Comparison of ENCODE assay signal across 2 worm cellular contexts in genomic region chrIV:1842314-1842713, ce11.
TF ChIP-seq lines count a peak whose summit lies in the region.

No protein-coding gene starts in this region.

TF ChIP-seq in whole organism, L1 larva, 84 proteins besides CTCF, POLR2A, EP300 and RAD21 (continued from another document):
- peak; percentile 22 for TF ChIP-seq swsn-7 (tag; optimal IDR thresholded peaks at IDR 0.05; lab: Kevin White, UChicago)

TF ChIP-seq in whole organism, L3 larva, 47 proteins besides CTCF, POLR2A, EP300 and RAD21 (continued from another document):
- TF ChIP-seq nhr-77 (tag; optimal IDR thresholded peaks at IDR 0.05; lab: Kevin White, UChicago) (no peak), mdl-1 (tag; optimal IDR thresholded peaks at IDR 0.05; lab: Kevin White, UChicago) (no peak)
